Worm (Caenorhabditis elegans) whole organism, young adult: Measurements from ENCODE around the gene R10D12.7.

Experiments
- B0336.3 ChIP-seq: fragments of 200-800 bp; sonication (Bioruptor generic); IDR thresholded peaks from 2 replicates; pipeline ENCODE4 v1.3.6; 2022; ENCODE audit warnings: missing genetic modification characterization, missing compliant biosample characterization
- C06A6.2 ChIP-seq: fragments of 200-800 bp; sonication (Bioruptor generic); conservative IDR thresholded peaks from 2 replicates; pipeline ENCODE4 v1.3.6; 2022; ENCODE audit warnings: missing genetic modification characterization, missing compliant biosample characterization
- F23B12.7 ChIP-seq: sonication (generic microtip); optimal IDR thresholded peaks from 2 replicates; lab custom pipeline; 2017; ENCODE audit warnings: missing genetic modification characterization, mild to moderate bottlenecking, missing compliant biosample characterization, antibody characterized with exemption, moderate library complexity; ENCODE audit not compliant: insufficient read depth
- F49E8.2 ChIP-seq: sonication (generic microtip); optimal IDR thresholded peaks from 3 replicates; lab custom pipeline; 2017; ENCODE audit warnings: missing genetic modification characterization, mild to moderate bottlenecking, missing compliant biosample characterization, antibody characterized with exemption, moderate library complexity; ENCODE audit not compliant: insufficient read depth
- F52B5.7 ChIP-seq: sonication (generic microtip); optimal IDR thresholded peaks from 2 replicates; lab custom pipeline; 2016; ENCODE audit warnings: mild to moderate bottlenecking, missing genetic modification characterization, missing compliant biosample characterization
- K11D2.4 ChIP-seq: fragments of 200-800 bp; sonication (Bioruptor generic); IDR thresholded peaks from 2 replicates; pipeline ENCODE4 v1.3.6; 2022; ENCODE audit warnings: missing genetic modification reagents, missing genetic modification characterization, missing compliant biosample characterization
- Y67H2A.10 ChIP-seq: fragments of 200-800 bp; sonication (Bioruptor generic); conservative IDR thresholded peaks from 2 replicates; pipeline ENCODE4 v1.3.6; 2022; ENCODE audit warnings: missing genetic modification reagents, missing genetic modification characterization, missing compliant biosample characterization
- Y79H2A.3 ChIP-seq: fragments of 200-800 bp; sonication (Bioruptor generic); conservative IDR thresholded peaks from 2 replicates; pipeline ENCODE4 v1.3.6; 2022; ENCODE audit warnings: missing genetic modification reagents, missing genetic modification characterization, missing compliant biosample characterization
- Y95B8A.8 ChIP-seq: fragments of 200-800 bp; sonication (Bioruptor generic); IDR thresholded peaks from 2 replicates; pipeline ENCODE4 v1.3.6; 2022; ENCODE audit warnings: missing genetic modification reagents, missing genetic modification characterization, missing compliant biosample characterization
- ZK185.1 ChIP-seq: sonication (generic microtip); optimal IDR thresholded peaks from 2 replicates; lab custom pipeline; 2016; ENCODE audit warnings: mild to moderate bottlenecking, missing genetic modification characterization, missing compliant biosample characterization; ENCODE audit not compliant: poor library complexity, severe bottlenecking
- akir-1 ChIP-seq: fragments of 200-800 bp; sonication (Bioruptor generic); optimal IDR thresholded peaks from 2 replicates; lab custom pipeline; 2018; ENCODE audit warnings: mild to moderate bottlenecking, missing genetic modification characterization, moderate library complexity, missing compliant biosample characterization
- ama-1 ChIP-seq, 3 experiments: fragments of 150-350 bp in 1 of 3; sonication (generic microtip) in 2 of 3; optimal IDR thresholded peaks; 2 replicates each; lab custom pipeline; 2014 to 2018; ENCODE audit warnings: missing biosample characterization in 2 of 3, missing genetic modification characterization in 2 of 3, missing genetic modification reagents in 2 of 3
- atf-7 ChIP-seq: sonication (generic microtip); optimal IDR thresholded peaks from 2 replicates; lab custom pipeline; 2017; ENCODE audit warnings: mild to moderate bottlenecking, missing genetic modification characterization, missing compliant biosample characterization
- athp-1 ChIP-seq: sonication (generic microtip); optimal IDR thresholded peaks from 2 replicates; lab custom pipeline; 2017; ENCODE audit warnings: mild to moderate bottlenecking, missing genetic modification characterization, missing compliant biosample characterization
- bed-2 ChIP-seq: fragments of 200-800 bp; sonication (Bioruptor generic); IDR thresholded peaks from 2 replicates; pipeline ENCODE4 v1.3.6; 2022; ENCODE audit warnings: missing genetic modification reagents, missing genetic modification characterization, missing compliant biosample characterization
- cebp-1 ChIP-seq, 2 experiments: fragments of 200-800 bp in 1 of 2; sonication (Bioruptor generic) in 1 of 2; sonication (generic microtip) in 1 of 2; IDR thresholded peaks in 1 of 2; optimal IDR thresholded peaks in 1 of 2; 2 replicates each; pipeline versions ENCODE4 v1.3.6 to Lab custom; 2017 to 2022; ENCODE audit warnings: missing compliant biosample characterization in 2 of 2, missing genetic modification characterization in 2 of 2, mild to moderate bottlenecking in 1 of 2, missing genetic modification reagents in 1 of 2, moderate library complexity in 1 of 2
- cebp-2 ChIP-seq: fragments of 200-800 bp; sonication (Bioruptor generic); IDR thresholded peaks from 2 replicates; pipeline ENCODE4 v1.3.6; 2022; ENCODE audit warnings: missing genetic modification characterization, missing compliant biosample characterization
- ceh-40 ChIP-seq: fragments of 200-800 bp; sonication (Bioruptor generic); IDR thresholded peaks from 2 replicates; pipeline ENCODE4 v1.3.6; 2022; ENCODE audit warnings: missing genetic modification characterization, missing compliant biosample characterization
- ceh-79 ChIP-seq: sonication (generic microtip); optimal IDR thresholded peaks from 2 replicates; lab custom pipeline; 2017; ENCODE audit warnings: mild to moderate bottlenecking, missing genetic modification characterization, missing compliant biosample characterization
- chd-7 ChIP-seq: sonication (generic microtip); optimal IDR thresholded peaks from 2 replicates; lab custom pipeline; 2016; ENCODE audit warnings: mild to moderate bottlenecking, missing genetic modification characterization, moderate library complexity, missing compliant biosample characterization
- dox-1 ChIP-seq: fragments of 200-800 bp; sonication (Bioruptor generic); IDR thresholded peaks from 2 replicates; pipeline ENCODE4 v1.3.6; 2022; ENCODE audit warnings: missing genetic modification reagents, missing genetic modification characterization, missing compliant biosample characterization
- dpl-1 ChIP-seq: fragments of 150-350 bp; optimal IDR thresholded peaks from 2 replicates; lab custom pipeline; 2014; ENCODE audit warnings: missing biosample characterization, missing genetic modification reagents, missing genetic modification characterization
- egrh-3 ChIP-seq: fragments of 200-800 bp; sonication (Bioruptor generic); IDR thresholded peaks from 2 replicates; pipeline ENCODE4 v1.3.6; 2022; ENCODE audit warnings: missing genetic modification reagents, missing genetic modification characterization, missing compliant biosample characterization
- fkh-3 ChIP-seq: sonication (generic microtip); optimal IDR thresholded peaks from 2 replicates; lab custom pipeline; 2016; ENCODE audit warnings: mild to moderate bottlenecking, missing genetic modification characterization, missing compliant biosample characterization
- gei-17 ChIP-seq: fragments of 200-800 bp; sonication (Bioruptor generic); optimal IDR thresholded peaks from 2 replicates; lab custom pipeline; 2018; ENCODE audit warnings: mild to moderate bottlenecking, missing genetic modification characterization, missing compliant biosample characterization
- hmg-20 ChIP-seq: fragments of 200-800 bp; sonication (Bioruptor generic); IDR thresholded peaks from 2 replicates; pipeline ENCODE4 v1.3.6; 2022; ENCODE audit warnings: missing genetic modification reagents, missing genetic modification characterization, missing compliant biosample characterization
- hsf-1 ChIP-seq: fragments of 200-800 bp; sonication (Bioruptor generic); IDR thresholded peaks from 2 replicates; pipeline ENCODE4 v1.3.6; 2022; ENCODE audit warnings: missing genetic modification reagents, missing genetic modification characterization, missing compliant biosample characterization
- let-607 ChIP-seq, 2 experiments: fragments of 200-800 bp in 1 of 2; sonication (Bioruptor generic) in 1 of 2; sonication (generic microtip) in 1 of 2; optimal IDR thresholded peaks; 2 replicates each; lab custom pipeline; 2016 to 2018; ENCODE audit warnings: mild to moderate bottlenecking in 2 of 2, missing compliant biosample characterization in 2 of 2, missing genetic modification characterization in 2 of 2, moderate library complexity in 2 of 2, missing genotype in 1 of 2
- lin-40 ChIP-seq: sonication (generic microtip); optimal IDR thresholded peaks from 2 replicates; lab custom pipeline; 2016; ENCODE audit warnings: missing genetic modification characterization, mild to moderate bottlenecking, missing compliant biosample characterization, missing genotype, missing genetic modification reagents
- lin-54 ChIP-seq: fragments of 200-800 bp; sonication (Bioruptor generic); optimal IDR thresholded peaks from 2 replicates; lab custom pipeline; 2018; ENCODE audit warnings: mild to moderate bottlenecking, missing genetic modification characterization, missing compliant biosample characterization
- lsl-1 ChIP-seq: fragments of 200-800 bp; sonication (Bioruptor generic); optimal IDR thresholded peaks from 2 replicates; lab custom pipeline; 2018; ENCODE audit warnings: mild to moderate bottlenecking, missing genetic modification characterization, moderate library complexity, missing compliant biosample characterization
- madf-10 ChIP-seq: sonication (generic microtip); optimal IDR thresholded peaks from 2 replicates; lab custom pipeline; 2016; ENCODE audit warnings: mild to moderate bottlenecking, missing genetic modification characterization, missing compliant biosample characterization
- mes-4 ChIP-seq: sonication (generic microtip); optimal IDR thresholded peaks from 2 replicates; lab custom pipeline; 2016; ENCODE audit warnings: missing genotype, missing genetic modification characterization, missing compliant biosample characterization
- mxl-1 ChIP-seq: sonication (generic microtip); optimal IDR thresholded peaks from 2 replicates; lab custom pipeline; 2016; ENCODE audit warnings: missing genetic modification characterization, missing compliant biosample characterization
- nhr-120 ChIP-seq: fragments of 200-800 bp; sonication (Bioruptor generic); IDR thresholded peaks from 2 replicates; pipeline ENCODE4 v1.3.6; 2022; ENCODE audit warnings: missing genetic modification characterization, missing compliant biosample characterization
- nhr-179 ChIP-seq: sonication (generic microtip); optimal IDR thresholded peaks from 2 replicates; lab custom pipeline; 2016; ENCODE audit warnings: mild to moderate bottlenecking, missing genetic modification characterization, missing compliant biosample characterization
- nhr-90 ChIP-seq: sonication (generic microtip); optimal IDR thresholded peaks from 2 replicates; lab custom pipeline; 2016; ENCODE audit warnings: missing genotype, mild to moderate bottlenecking, missing genetic modification characterization, missing compliant biosample characterization
- pha-4 ChIP-seq: fragments of 150-350 bp; sonication (generic microtip); optimal IDR thresholded peaks from 2 replicates; lab custom pipeline; 2014; ENCODE audit warnings: missing biosample characterization, missing genetic modification reagents, missing genetic modification characterization
- rpc-1 ChIP-seq, 2 experiments: fragments of 150-350 bp in 1 of 2; sonication (generic microtip) in 1 of 2; optimal IDR thresholded peaks; 2 replicates each; lab custom pipeline; 2014 to 2018; ENCODE audit warnings: missing biosample characterization in 1 of 2, missing genetic modification characterization in 1 of 2, missing genetic modification reagents in 1 of 2, missing genotype in 1 of 2
- snpc-3.4 ChIP-seq: sonication (generic microtip); optimal IDR thresholded peaks from 2 replicates; lab custom pipeline; 2017; ENCODE audit warnings: missing genetic modification characterization, mild to moderate bottlenecking, missing compliant biosample characterization, antibody characterized with exemption, moderate library complexity, missing genotype, missing genetic modification reagents
- tbx-9 ChIP-seq: sonication (generic microtip); optimal IDR thresholded peaks from 2 replicates; lab custom pipeline; 2016; ENCODE audit warnings: borderline replicate concordance, missing genetic modification characterization, inconsistent platforms, missing compliant biosample characterization
- tlf-1 ChIP-seq: fragments of 200-800 bp; sonication (Bioruptor generic); optimal IDR thresholded peaks from 2 replicates; lab custom pipeline; 2018; ENCODE audit warnings: mild to moderate bottlenecking, missing genetic modification characterization, missing compliant biosample characterization
- unc-62 ChIP-seq: fragments of 150-350 bp; optimal IDR thresholded peaks from 2 replicates; lab custom pipeline; 2014; ENCODE audit warnings: missing biosample characterization, missing genetic modification reagents, missing genetic modification characterization
- zim-3 ChIP-seq: sonication (generic microtip); optimal IDR thresholded peaks from 2 replicates; lab custom pipeline; 2017; ENCODE audit warnings: mild to moderate bottlenecking, missing genetic modification characterization, moderate library complexity, missing compliant biosample characterization
- ztf-26 ChIP-seq: sonication (generic microtip); optimal IDR thresholded peaks from 2 replicates; lab custom pipeline; 2017; ENCODE audit warnings: missing genetic modification characterization, missing compliant biosample characterization
- ztf-3 ChIP-seq: fragments of 200-800 bp; sonication (Bioruptor generic); optimal IDR thresholded peaks from 2 replicates; lab custom pipeline; 2018; ENCODE audit warnings: mild to moderate bottlenecking, missing genetic modification characterization, missing compliant biosample characterization

R10D12.7 gene

ce11 chrV:13908120-13908915 is 41.5 kb upstream of the R10D12.7 start:
- TF ChIP-seq let-607 (tag; optimal IDR thresholded peaks at IDR 0.05; lab: Kevin White, UChicago) (no peak), akir-1 (GFP tag; lab: Kevin White, UChicago) (no peak), mes-4 (no peak), nhr-120 (no peak), F23B12.7 (no peak), dox-1 (GFP tag; lab: Robert Waterston, UW) (peak; percentile 57), snpc-3.4 (no peak), nhr-179 (tag; lab: Kevin White, UChicago) (no peak), ama-1 (optimal IDR thresholded peaks at IDR 0.05; lab: Kevin White, UChicago) (peak; percentile 53), ama-1 (GFP tag; optimal IDR thresholded peaks at IDR 0.05; lab: Kevin White, UChicago) (no peak), C06A6.2 (GFP tag; lab: Robert Waterston, UW) (no peak), unc-62 (no peak), tbx-9 (tag; lab: Kevin White, UChicago) (no peak), ZK185.1 (no peak), lin-40 (tag; lab: Kevin White, UChicago) (no peak), atf-7 (tag; lab: Kevin White, UChicago) (no peak), gei-17 (GFP tag; lab: Kevin White, UChicago) (no peak), mxl-1 (tag; lab: Kevin White, UChicago) (no peak), rpc-1 (optimal IDR thresholded peaks at IDR 0.05; lab: Kevin White, UChicago) (no peak), rpc-1 (tag; optimal IDR thresholded peaks at IDR 0.05; lab: Kevin White, UChicago) (no peak), tlf-1 (no peak), ztf-26 (no peak), dpl-1 (GFP tag; lab: Kevin White, UChicago) (no peak), lin-54 (GFP tag; lab: Kevin White, UChicago) (no peak), zim-3 (tag; lab: Kevin White, UChicago) (no peak), pha-4 (no peak), chd-7 (tag; lab: Kevin White, UChicago) (peak; percentile 38), ztf-3 (GFP tag; lab: Kevin White, UChicago) (peak; percentile 41), Y95B8A.8 (GFP tag; lab: Robert Waterston, UW) (peak; percentile 71; the same call in 1 of the 2 replicates), bed-2 (GFP tag; lab: Robert Waterston, UW) (no peak), ceh-40 (GFP tag; lab: Robert Waterston, UW) (no peak), cebp-2 (no peak), B0336.3 (peak; percentile 15), egrh-3 (GFP tag; lab: Robert Waterston, UW) (no peak), F52B5.7 (tag; lab: Kevin White, UChicago) (no peak), Y67H2A.10 (GFP tag; lab: Robert Waterston, UW) (no peak), madf-10 (tag; lab: Kevin White, UChicago) (no peak), F49E8.2 (tag; lab: Kevin White, UChicago) (no peak), nhr-90 (tag; lab: Kevin White, UChicago) (no peak), athp-1 (tag; lab: Kevin White, UChicago) (peak; percentile 1), Y79H2A.3 (GFP tag; lab: Robert Waterston, UW) (peak; percentile 6; the same call in 1 of the 2 replicates), hmg-20 (GFP tag; lab: Robert Waterston, UW) (no peak), hsf-1 (GFP tag; lab: Robert Waterston, UW) (no peak), fkh-3 (tag; lab: Kevin White, UChicago) (no peak), ceh-79 (tag; lab: Kevin White, UChicago) (no peak), cebp-1 (GFP tag; IDR thresholded peaks at IDR 0.05; lab: Robert Waterston, UW) (no peak), cebp-1 (tag; optimal IDR thresholded peaks at IDR 0.05; lab: Kevin White, UChicago) (peak; percentile 29), K11D2.4 (peak; percentile 45), lsl-1 (no peak)
